Worm (Caenorhabditis elegans): Measurements from ENCODE around the gene puf-3.

DNA sequence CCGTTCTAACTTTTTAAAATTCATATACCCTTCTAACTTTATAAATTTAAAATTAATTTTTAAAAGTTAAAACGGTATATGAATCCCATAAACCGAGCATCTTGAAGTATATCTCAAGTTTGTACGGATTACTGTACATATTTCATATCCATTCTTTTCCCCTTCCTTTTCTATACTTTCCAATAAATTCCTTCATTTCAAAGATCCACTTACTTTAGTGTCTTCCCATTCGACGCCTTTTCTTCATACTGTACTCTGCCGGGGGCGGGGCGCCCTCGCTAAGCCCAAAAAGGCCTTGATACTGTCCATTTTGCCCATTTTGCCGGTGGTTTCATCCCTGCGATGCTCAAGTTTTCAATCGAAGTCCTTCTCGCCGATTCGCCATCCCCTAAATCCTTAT is 46.2 kb downstream of the puf-3 start, which contains the start of gene fezf-1:
- TF ChIP-seq unc-62 (GFP tag; optimal IDR thresholded peaks at IDR 0.05) (no peak), nhr-237 (tag; optimal IDR thresholded peaks at IDR 0.05) (no peak), aly-2 (tag; optimal IDR thresholded peaks at IDR 0.05) (no peak), ama-1 (optimal IDR thresholded peaks at IDR 0.05) (no peak), egl-27 (tag; optimal IDR thresholded peaks at IDR 0.05) (no peak), elt-3 (tag; optimal IDR thresholded peaks at IDR 0.05) (no peak), mdl-1 (tag; optimal IDR thresholded peaks at IDR 0.05) (no peak), F13H6.1 (tag; optimal IDR thresholded peaks at IDR 0.05) (no peak), zag-1 (tag; optimal IDR thresholded peaks at IDR 0.05) (no peak), C34F6.9 (tag; optimal IDR thresholded peaks at IDR 0.05) (no peak), mbf-1 (tag; optimal IDR thresholded peaks at IDR 0.05) (no peak), unc-39 (tag; optimal IDR thresholded peaks at IDR 0.05) (no peak), nhr-23 (tag; optimal IDR thresholded peaks at IDR 0.05) (no peak)

All from whole organism, L2 larva.